Worm (Caenorhabditis elegans) whole organism, late embryonic: ENCODE measurements around the gene glo-3.

Experiments used
- C08G9.2 ChIP-seq: sonication (generic microtip); optimal IDR thresholded peaks from 2 replicates; lab custom pipeline; 2016; ENCODE audit warnings: mild to moderate bottlenecking, missing genetic modification characterization, moderate library complexity, missing compliant biosample characterization
- ceh-22 ChIP-seq: sonication (generic microtip); optimal IDR thresholded peaks from 2 replicates; lab custom pipeline; 2017; ENCODE audit warnings: missing biosample characterization, missing genetic modification characterization
- ceh-24 ChIP-seq: sonication (generic microtip); optimal IDR thresholded peaks from 2 replicates; lab custom pipeline; 2016; ENCODE audit warnings: mild to moderate bottlenecking, missing genetic modification characterization, missing compliant biosample characterization
- ceh-48 ChIP-seq: sonication (generic microtip); optimal IDR thresholded peaks from 2 replicates; lab custom pipeline; 2016; ENCODE audit warnings: missing genetic modification characterization, inconsistent platforms, missing compliant biosample characterization
- fkh-10 ChIP-seq: fragments of 150-350 bp; optimal IDR thresholded peaks from 2 replicates; lab custom pipeline; 2014; ENCODE audit warnings: missing biosample characterization, missing genetic modification reagents, missing genetic modification characterization
- nhr-11 ChIP-seq: fragments of 150-350 bp; optimal IDR thresholded peaks from 2 replicates; lab custom pipeline; 2014; ENCODE audit warnings: missing biosample characterization, missing genetic modification characterization
- pqm-1 ChIP-seq: sonication (generic microtip); optimal IDR thresholded peaks from 2 replicates; lab custom pipeline; 2016; ENCODE audit warnings: missing genetic modification characterization, missing compliant biosample characterization
- sox-4 ChIP-seq: sonication (generic microtip); optimal IDR thresholded peaks from 2 replicates; lab custom pipeline; 2017; ENCODE audit warnings: mild to moderate bottlenecking, missing genetic modification characterization, inconsistent platforms, missing compliant biosample characterization
- syd-9 ChIP-seq: sonication (generic microtip); optimal IDR thresholded peaks from 2 replicates; lab custom pipeline; 2016; ENCODE audit warnings: mild to moderate bottlenecking, missing genetic modification characterization, moderate library complexity, missing compliant biosample characterization
- tbx-7 ChIP-seq: sonication (generic microtip); optimal IDR thresholded peaks from 2 replicates; lab custom pipeline; 2016; ENCODE audit warnings: missing genotype, missing genetic modification characterization, missing compliant biosample characterization

DNA sequence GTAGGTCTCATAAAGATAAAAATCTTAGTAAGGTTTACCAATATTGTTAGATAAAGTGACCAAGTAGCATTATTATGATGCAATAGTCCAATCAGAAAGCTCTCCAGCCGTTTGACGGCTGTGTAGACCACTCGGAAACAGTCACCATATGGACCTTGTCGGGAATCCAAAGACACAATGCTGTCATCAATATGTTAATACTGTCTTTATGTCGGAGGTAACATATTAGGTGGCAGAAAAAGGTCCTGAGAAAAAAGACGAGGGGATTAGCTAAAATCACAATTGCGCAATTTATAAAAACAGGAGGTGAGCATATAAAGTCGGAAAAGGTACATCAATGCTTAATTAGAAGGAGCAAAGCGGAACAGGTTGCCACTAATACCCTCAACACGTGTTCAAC is 25.5 kb upstream of the glo-3 start:
- no peak for TF ChIP-seq pqm-1 (tag; lab: Kevin White, UChicago)
- TF ChIP-seq ceh-22 (tag; lab: Kevin White, UChicago), result no peak
- no peak for TF ChIP-seq ceh-24 (tag; lab: Kevin White, UChicago)
- no peak for TF ChIP-seq C08G9.2 (tag; lab: Kevin White, UChicago)
- no peak for TF ChIP-seq sox-4 (tag; lab: Kevin White, UChicago)
- TF ChIP-seq ceh-48 (tag; lab: Kevin White, UChicago), result no peak
- TF ChIP-seq fkh-10, result no peak
- no peak for TF ChIP-seq nhr-11 (tag; lab: Kevin White, UChicago)
- no peak for TF ChIP-seq syd-9
- TF ChIP-seq tbx-7, result no peak
